Fruit fly (Drosophila melanogaster) whole organism, embryonic: ENCODE results near the gene CG32137.

Source experiments
- Blimp-1 ChIP-seq: fragments of 200-800 bp; sonication (Bioruptor generic); optimal IDR thresholded peaks from 3 replicates; lab custom pipeline; 2018; ENCODE audit warnings: missing biosample characterization, missing genetic modification characterization, mild to moderate bottlenecking, moderate library complexity, missing genetic modification reagents
- CG10366 ChIP-seq: fragments of 200-800 bp; sonication (Bioruptor generic); IDR thresholded peaks from 2 replicates; pipeline ENCODE4 v1.3.6; 2022; ENCODE audit warnings: missing biosample characterization, missing genetic modification characterization
- CG11093 ChIP-seq: fragments of 200-800 bp; sonication (Bioruptor generic); IDR thresholded peaks from 3 replicates; pipeline ENCODE4 v1.3.6; 2022; ENCODE audit warnings: missing biosample characterization, missing genetic modification characterization
- CG11398 ChIP-seq: fragments of 200-800 bp; sonication (Bioruptor generic); optimal IDR thresholded peaks from 2 replicates; lab custom pipeline; 2016; ENCODE audit warnings: missing biosample characterization, missing genetic modification characterization
- CG11504 ChIP-seq: fragments of 200-800 bp; sonication (Bioruptor generic); optimal IDR thresholded peaks from 3 replicates; lab custom pipeline; 2019; ENCODE audit warnings: missing biosample characterization, mild to moderate bottlenecking, missing genetic modification characterization, moderate library complexity
- CG12071 ChIP-seq: fragments of 200-800 bp; sonication (Bioruptor generic); optimal IDR thresholded peaks from 3 replicates; lab custom pipeline; 2018; ENCODE audit warnings: missing biosample characterization, mild to moderate bottlenecking, missing genetic modification characterization
- CG12155 ChIP-seq: fragments of 200-800 bp; sonication (Bioruptor generic); optimal IDR thresholded peaks from 3 replicates; lab custom pipeline; 2016; ENCODE audit warnings: missing biosample characterization, missing genetic modification characterization
- CG12299 ChIP-seq: fragments of 200-800 bp; sonication (Bioruptor generic); optimal IDR thresholded peaks from 2 replicates; lab custom pipeline; 2018; ENCODE audit warnings: missing biosample characterization, mild to moderate bottlenecking, missing genetic modification characterization
- CG12391 ChIP-seq: fragments of 200-800 bp; sonication (Bioruptor generic); optimal IDR thresholded peaks from 3 replicates; lab custom pipeline; 2018; ENCODE audit warnings: missing biosample characterization, mild to moderate bottlenecking, missing genetic modification characterization, moderate library complexity
- CG13624 ChIP-seq: fragments of 200-800 bp; sonication (Bioruptor generic); optimal IDR thresholded peaks from 2 replicates; lab custom pipeline; 2016; ENCODE audit warnings: missing biosample characterization, missing genetic modification characterization
- CG14710 ChIP-seq: fragments of 200-800 bp; sonication (Bioruptor generic); optimal IDR thresholded peaks from 3 replicates; lab custom pipeline; 2019; ENCODE audit warnings: missing biosample characterization, mild to moderate bottlenecking, missing genetic modification characterization, moderate library complexity
- CG15479 ChIP-seq: fragments of 200-800 bp; sonication (Bioruptor generic); optimal IDR thresholded peaks from 3 replicates; lab custom pipeline; 2019; ENCODE audit warnings: missing biosample characterization, mild to moderate bottlenecking, missing genetic modification characterization, moderate library complexity
- CG17361 ChIP-seq: fragments of 200-800 bp; sonication (Bioruptor generic); IDR thresholded peaks from 3 replicates; pipeline ENCODE4 v1.3.6; 2022; ENCODE audit warnings: missing biosample characterization, missing genetic modification characterization
- CG18599 ChIP-seq: fragments of 200-800 bp; sonication (Bioruptor generic); optimal IDR thresholded peaks from 3 replicates; lab custom pipeline; 2017; ENCODE audit warnings: missing biosample characterization, missing genetic modification characterization, mild to moderate bottlenecking, moderate library complexity, missing genetic modification reagents
- CG2202 ChIP-seq: fragments of 200-800 bp; sonication (Bioruptor generic); optimal IDR thresholded peaks from 2 replicates; lab custom pipeline; 2018; ENCODE audit warnings: missing biosample characterization, mild to moderate bottlenecking, missing genetic modification characterization
- CG3065 ChIP-seq: fragments of 200-800 bp; sonication (Bioruptor generic); optimal IDR thresholded peaks from 2 replicates; lab custom pipeline; 2016; ENCODE audit warnings: missing biosample characterization, missing genetic modification characterization
- CG32532 ChIP-seq: fragments of 200-800 bp; sonication (Bioruptor generic); IDR thresholded peaks from 2 replicates; pipeline ENCODE4 v1.3.6; 2022; ENCODE audit warnings: missing biosample characterization, missing genetic modification characterization
- CG4360 ChIP-seq: fragments of 200-800 bp; sonication (Bioruptor generic); IDR thresholded peaks from 2 replicates; pipeline ENCODE4 v1.3.6; 2022; ENCODE audit warnings: missing biosample characterization, missing genetic modification characterization
- CG4404 ChIP-seq: fragments of 200-800 bp; sonication (Bioruptor generic); IDR thresholded peaks from 2 replicates; pipeline ENCODE4 v1.3.6; 2022; ENCODE audit warnings: missing biosample characterization, missing genetic modification characterization
- CG8388 ChIP-seq: fragments of 200-800 bp; sonication (Bioruptor generic); optimal IDR thresholded peaks from 2 replicates; lab custom pipeline; 2019; ENCODE audit warnings: missing biosample characterization, mild to moderate bottlenecking, missing genetic modification characterization, moderate library complexity
- CG8944 ChIP-seq: fragments of 200-800 bp; sonication (Bioruptor generic); optimal IDR thresholded peaks from 3 replicates; lab custom pipeline; 2016; ENCODE audit warnings: missing biosample characterization, missing genetic modification characterization
- Dad ChIP-seq: fragments of 200-800 bp; sonication (Bioruptor generic); optimal IDR thresholded peaks from 3 replicates; lab custom pipeline; 2016; ENCODE audit warnings: missing biosample characterization, missing genetic modification characterization
- Drgx ChIP-seq: fragments of 200-800 bp; sonication (Bioruptor generic); IDR thresholded peaks from 2 replicates; pipeline ENCODE4 v1.3.6; 2022; ENCODE audit warnings: missing biosample characterization, missing genetic modification characterization
- Ets97D ChIP-seq: fragments of 200-800 bp; sonication (Bioruptor generic); optimal IDR thresholded peaks from 3 replicates; lab custom pipeline; 2016; ENCODE audit warnings: missing biosample characterization, missing genetic modification characterization
- HHEX ChIP-seq: fragments of 200-800 bp; sonication (Bioruptor generic); optimal IDR thresholded peaks from 3 replicates; lab custom pipeline; 2017; ENCODE audit warnings: missing biosample characterization, mild to moderate bottlenecking, missing genetic modification characterization, missing genetic modification reagents
- Jarid2 ChIP-seq: fragments of 200-800 bp; sonication (Bioruptor generic); optimal IDR thresholded peaks from 3 replicates; lab custom pipeline; 2017; ENCODE audit warnings: mild to moderate bottlenecking, missing biosample characterization, missing genetic modification reagents, missing genetic modification characterization
- NC2β ChIP-seq: fragments of 200-800 bp; sonication (Bioruptor generic); optimal IDR thresholded peaks from 2 replicates; lab custom pipeline; 2016; ENCODE audit warnings: missing biosample characterization, missing genetic modification characterization
- Nf-YB ChIP-seq: fragments of 200-800 bp; sonication (Bioruptor generic); optimal IDR thresholded peaks from 3 replicates; lab custom pipeline; 2019; ENCODE audit warnings: missing biosample characterization, mild to moderate bottlenecking, missing genetic modification characterization, moderate library complexity
- Nf-YC ChIP-seq: fragments of 200-800 bp; optimal IDR thresholded peaks from 3 replicates; lab custom pipeline; 2019; ENCODE audit warnings: missing biosample characterization, mild to moderate bottlenecking, missing genetic modification characterization, moderate library complexity
- PHDP ChIP-seq: fragments of 200-800 bp; sonication (Bioruptor generic); optimal IDR thresholded peaks from 3 replicates; lab custom pipeline; 2018; ENCODE audit warnings: missing biosample characterization, mild to moderate bottlenecking, missing genetic modification characterization, moderate library complexity
- Sox102F ChIP-seq: fragments of 200-800 bp; sonication (Bioruptor generic); optimal IDR thresholded peaks from 2 replicates; lab custom pipeline; 2018; ENCODE audit warnings: missing biosample characterization, mild to moderate bottlenecking, missing genetic modification characterization, moderate library complexity
- ap ChIP-seq: fragments of 200-800 bp; sonication (Bioruptor generic); IDR thresholded peaks from 2 replicates; pipeline ENCODE4 v1.3.6; 2022; ENCODE audit warnings: missing biosample characterization, missing genetic modification characterization
- bsh ChIP-seq, 2 experiments: fragments of 200-800 bp; sonication (Bioruptor generic); optimal IDR thresholded peaks; 2 replicates each; lab custom pipeline; 2017 to 2018; ENCODE audit warnings: mild to moderate bottlenecking in 2 of 2, missing biosample characterization in 2 of 2, missing genetic modification characterization in 2 of 2, moderate library complexity in 1 of 2
- chn ChIP-seq: fragments of 200-800 bp; sonication (Bioruptor generic); optimal IDR thresholded peaks from 2 replicates; lab custom pipeline; 2016; ENCODE audit warnings: missing biosample characterization, missing genetic modification characterization
- dimm ChIP-seq: fragments of 200-800 bp; sonication (Bioruptor generic); IDR thresholded peaks from 2 replicates; pipeline ENCODE4 v1.3.6; 2022; ENCODE audit warnings: missing biosample characterization, missing genetic modification characterization
- dysf ChIP-seq: fragments of 200-800 bp; sonication (Bioruptor generic); IDR thresholded peaks from 3 replicates; pipeline ENCODE4 v1.3.6; 2022; ENCODE audit warnings: missing biosample characterization, missing genetic modification characterization
- fd96Cb ChIP-seq: fragments of 200-800 bp; sonication (Bioruptor generic); optimal IDR thresholded peaks from 2 replicates; lab custom pipeline; 2018; ENCODE audit warnings: missing biosample characterization, mild to moderate bottlenecking, missing genetic modification characterization, moderate library complexity
- gfzf ChIP-seq: fragments of 200-800 bp; sonication (Bioruptor generic); optimal IDR thresholded peaks from 2 replicates; lab custom pipeline; 2016; ENCODE audit warnings: missing biosample characterization, mild to moderate bottlenecking, missing genetic modification characterization, moderate library complexity
- gt ChIP-seq: fragments of 200-800 bp; sonication (Bioruptor generic); IDR thresholded peaks from 2 replicates; pipeline ENCODE4 v1.3.6; 2022; ENCODE audit warnings: missing biosample characterization, missing genetic modification characterization
- hb ChIP-seq: fragments of 200-800 bp; sonication (Bioruptor generic); IDR thresholded peaks from 3 replicates; pipeline ENCODE4 v1.3.6; 2022; ENCODE audit warnings: missing biosample characterization, missing genetic modification characterization; ENCODE audit not compliant: partially characterized antibody
- mirr ChIP-seq: fragments of 200-800 bp; sonication (Bioruptor generic); optimal IDR thresholded peaks from 3 replicates; lab custom pipeline; 2018; ENCODE audit warnings: missing biosample characterization, mild to moderate bottlenecking, missing genetic modification characterization
- mld ChIP-seq: fragments of 200-800 bp; sonication (Bioruptor generic); IDR thresholded peaks from 3 replicates; pipeline ENCODE4 v1.3.6; 2022; ENCODE audit warnings: missing biosample characterization, missing genetic modification characterization; ENCODE audit not compliant: partially characterized antibody
- pb ChIP-seq: fragments of 200-800 bp; sonication (Bioruptor generic); optimal IDR thresholded peaks from 3 replicates; lab custom pipeline; 2016; ENCODE audit warnings: missing biosample characterization, missing genetic modification characterization
- pfk ChIP-seq: fragments of 200-800 bp; sonication (Bioruptor generic); optimal IDR thresholded peaks from 2 replicates; lab custom pipeline; 2018; ENCODE audit warnings: missing biosample characterization, mild to moderate bottlenecking, missing genetic modification characterization, moderate library complexity
- pzg ChIP-seq: fragments of 200-800 bp; sonication (Bioruptor generic); optimal IDR thresholded peaks from 3 replicates; lab custom pipeline; 2018; ENCODE audit warnings: missing biosample characterization, mild to moderate bottlenecking, missing genetic modification characterization, moderate library complexity
- sim ChIP-seq: fragments of 200-800 bp; sonication (Bioruptor generic); IDR thresholded peaks from 2 replicates; pipeline ENCODE4 v1.3.6; 2022; ENCODE audit warnings: missing biosample characterization, missing genetic modification characterization
- slbo ChIP-seq: fragments of 200-800 bp; sonication (Bioruptor generic); IDR thresholded peaks from 2 replicates; pipeline ENCODE4 v1.3.6; 2022; ENCODE audit warnings: missing biosample characterization, missing genetic modification characterization
- trem ChIP-seq: fragments of 200-800 bp; optimal IDR thresholded peaks from 3 replicates; lab custom pipeline; 2019; ENCODE audit warnings: missing biosample characterization, mild to moderate bottlenecking, missing genetic modification characterization, moderate library complexity
- tx ChIP-seq: fragments of 200-800 bp; sonication (Bioruptor generic); optimal IDR thresholded peaks from 2 replicates; lab custom pipeline; 2016; ENCODE audit warnings: missing biosample characterization, missing genetic modification characterization
- unpg ChIP-seq: fragments of 200-800 bp; sonication (Bioruptor generic); optimal IDR thresholded peaks from 3 replicates; lab custom pipeline; 2018; ENCODE audit warnings: missing biosample characterization, mild to moderate bottlenecking, missing genetic modification characterization, moderate library complexity

CG32137 gene

DNA sequence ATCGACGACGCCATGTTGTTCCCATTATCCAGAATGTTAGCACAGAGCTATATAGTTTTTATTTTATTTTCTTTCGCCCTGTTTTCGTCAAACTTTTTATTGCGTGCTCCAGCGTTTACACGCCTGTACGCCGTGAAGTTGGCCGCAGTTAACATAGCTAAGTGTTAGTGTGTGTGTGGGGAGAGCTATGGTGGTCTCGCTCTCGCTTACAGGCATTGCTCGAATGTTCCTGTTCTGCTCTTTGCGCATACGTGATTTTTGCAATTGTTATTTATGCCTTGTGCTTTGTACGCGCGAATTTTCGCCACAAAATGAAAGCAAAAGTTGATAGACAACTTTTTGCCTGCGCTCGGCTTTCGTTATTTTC is 65.0 kb downstream of the CG32137 start (continued):
- TF ChIP-seq gfzf (GFP tag; lab: Kevin White, UChicago), result peak; percentile 2
- peak; percentile 75 for TF ChIP-seq Ets97D
- TF ChIP-seq Sox102F (GFP tag; lab: Kevin White, UChicago), result no peak
- 0 out of 3 replicates have a peak, but pooled peaks have one; percentile 54 for TF ChIP-seq CG17361 (GFP tag; lab: Robert Waterston, UW)
- TF ChIP-seq CG10366, result peak; percentile 13; the same call in 1 of the 2 replicates
- TF ChIP-seq bsh (GFP tag; optimal IDR thresholded peaks at IDR 0.05; lab: Kevin White, UChicago), result no peak
- TF ChIP-seq mld (GFP tag; lab: Robert Waterston, UW), result no peak
- TF ChIP-seq HHEX, result peak; percentile 39
- TF ChIP-seq trem, result peak; percentile 21
- no peak for TF ChIP-seq pb
- no peak for TF ChIP-seq sim (GFP tag; lab: Robert Waterston, UW)
- TF ChIP-seq Blimp-1 (GFP tag; lab: Kevin White, UChicago), result peak; percentile 30
- peak; percentile 54 for TF ChIP-seq pzg (GFP tag; lab: Kevin White, UChicago)
- no peak for TF ChIP-seq fd96Cb (tag; lab: Kevin White, UChicago)
- TF ChIP-seq Nf-YB (GFP tag; lab: Kevin White, UChicago), result peak; percentile 12
- TF ChIP-seq hb (GFP tag; lab: Robert Waterston, UW), result no peak
- peak; percentile 24 for TF ChIP-seq CG18599 (GFP tag; lab: Kevin White, UChicago)
- TF ChIP-seq CG11093 (GFP tag; lab: Robert Waterston, UW), result peak; percentile 27; the same call in 1 of the 3 replicates
- TF ChIP-seq CG2202 (tag; lab: Kevin White, UChicago), result no peak
- peak; percentile 45; the same call in 1 of the 2 replicates for TF ChIP-seq gt
- no peak for TF ChIP-seq tx (GFP tag; lab: Kevin White, UChicago)
- no peak for TF ChIP-seq CG8944
- peak; percentile 27 for TF ChIP-seq CG14710 (tag; lab: Kevin White, UChicago)
- peak; percentile 35 for TF ChIP-seq PHDP (tag; lab: Kevin White, UChicago)
- TF ChIP-seq CG11398 (GFP tag; lab: Kevin White, UChicago), result no peak
- no peak for TF ChIP-seq CG12299 (tag; lab: Kevin White, UChicago)
- no peak for TF ChIP-seq ap (GFP tag; lab: Robert Waterston, UW)
- TF ChIP-seq CG12155 (GFP tag; lab: Kevin White, UChicago), result no peak
- peak; percentile 71 for TF ChIP-seq mirr (GFP tag; lab: Kevin White, UChicago)
- no peak for TF ChIP-seq CG8388 (GFP tag; lab: Kevin White, UChicago)
- TF ChIP-seq CG3065, result no peak
- TF ChIP-seq NC2β (GFP tag; lab: Kevin White, UChicago), result peak; percentile 30
- peak; percentile 37; the same call in 1 of the 2 replicates for TF ChIP-seq Drgx
- TF ChIP-seq CG4404, result no peak
- TF ChIP-seq Dad (GFP tag; lab: Kevin White, UChicago), result no peak
- no peak for TF ChIP-seq Jarid2 (GFP tag; lab: Kevin White, UChicago)
- no peak for TF ChIP-seq CG11504
- TF ChIP-seq CG15479 (GFP tag; lab: Kevin White, UChicago), result peak; percentile 63
- TF ChIP-seq slbo (GFP tag; lab: Robert Waterston, UW), result peak; percentile 21; the same call in 1 of the 2 replicates
- TF ChIP-seq chn (GFP tag; lab: Kevin White, UChicago), result no peak
- 0 out of 2 replicates have a peak, but pooled peaks have one; percentile 58 for TF ChIP-seq CG4360 (GFP tag; lab: Robert Waterston, UW)
- peak; percentile 12 for TF ChIP-seq CG13624 (GFP tag; lab: Kevin White, UChicago)
- no peak for TF ChIP-seq CG32532 (GFP tag; lab: Robert Waterston, UW)
- TF ChIP-seq dysf (GFP tag; lab: Robert Waterston, UW), result peak; percentile 5; the same call in 1 of the 3 replicates
- peak; percentile 66 for TF ChIP-seq Nf-YC
- no peak for TF ChIP-seq dimm (GFP tag; lab: Robert Waterston, UW)
- TF ChIP-seq unpg (GFP tag; lab: Kevin White, UChicago), result no peak
- no peak for TF ChIP-seq CG12391 (tag; lab: Kevin White, UChicago)
- peak; percentile 55 for TF ChIP-seq pfk (GFP tag; lab: Kevin White, UChicago)
- peak; percentile 34 for TF ChIP-seq CG12071 (GFP tag; lab: Kevin White, UChicago)
